Fruit fly (Drosophila melanogaster) whole organism, pupa: ENCODE results near the gene CG14452.

Experiments used
- CG10348 ChIP-seq: fragments of 200-800 bp; sonication (Bioruptor generic); IDR thresholded peaks from 2 replicates; pipeline ENCODE4 v1.3.6; 2022; ENCODE audit warnings: missing biosample characterization, missing genetic modification characterization
- CG14655 ChIP-seq: fragments of 200-800 bp; sonication (Bioruptor generic); optimal IDR thresholded peaks from 3 replicates; lab custom pipeline; 2017; ENCODE audit warnings: mild to moderate bottlenecking, missing biosample characterization, missing genetic modification reagents, missing genetic modification characterization
- CG15710 ChIP-seq: fragments of 200-800 bp; sonication (Bioruptor generic); optimal IDR thresholded peaks from 2 replicates; lab custom pipeline; 2018; ENCODE audit warnings: missing biosample characterization, mild to moderate bottlenecking, missing genetic modification characterization, moderate library complexity
- CG17806 ChIP-seq: fragments of 200-800 bp; sonication (Bioruptor generic); optimal IDR thresholded peaks from 2 replicates; lab custom pipeline; 2018; ENCODE audit warnings: missing biosample characterization, mild to moderate bottlenecking, missing genetic modification characterization, moderate library complexity
- CG34367 ChIP-seq: fragments of 200-800 bp; sonication (Bioruptor generic); optimal IDR thresholded peaks from 2 replicates; lab custom pipeline; 2018; ENCODE audit warnings: missing biosample characterization, mild to moderate bottlenecking, missing genetic modification characterization
- CG4496 ChIP-seq: fragments of 200-800 bp; sonication (Bioruptor generic); IDR thresholded peaks from 3 replicates; pipeline ENCODE4 v1.3.6; 2022; ENCODE audit warnings: missing biosample characterization, missing genetic modification characterization
- EcR ChIP-seq: fragments of 200-800 bp; sonication (Bioruptor generic); optimal IDR thresholded peaks from 3 replicates; lab custom pipeline; 2019; ENCODE audit warnings: missing biosample characterization, missing genetic modification characterization, mild to moderate bottlenecking, moderate library complexity, missing genetic modification reagents
- Pif1A ChIP-seq: fragments of 200-800 bp; sonication (Bioruptor generic); optimal IDR thresholded peaks from 3 replicates; lab custom pipeline; 2016; ENCODE audit warnings: missing biosample characterization, missing genetic modification characterization
- Pif1B ChIP-seq: fragments of 200-800 bp; sonication (Bioruptor generic); optimal IDR thresholded peaks from 3 replicates; lab custom pipeline; 2016; ENCODE audit warnings: missing biosample characterization, missing genetic modification characterization
- Snoo ChIP-seq: fragments of 200-800 bp; sonication (Bioruptor generic); optimal IDR thresholded peaks from 3 replicates; lab custom pipeline; 2017; ENCODE audit warnings: missing biosample characterization, mild to moderate bottlenecking, missing genetic modification characterization, inconsistent platforms
- rn ChIP-seq: fragments of 200-800 bp; sonication (Bioruptor generic); IDR thresholded peaks from 2 replicates; pipeline ENCODE4 v1.3.6; 2022; ENCODE audit warnings: missing biosample characterization, missing genetic modification characterization

- TF ChIP-seq CG34367 (tag; lab: Kevin White, UChicago) (no peak), Snoo (tag; lab: Kevin White, UChicago) (no peak), CG17806 (no peak), EcR (GFP tag; lab: Kevin White, UChicago) (no peak), rn (GFP tag; lab: Robert Waterston, UW) (no peak), CG10348 (no peak), Pif1B (no peak), CG14655 (no peak), CG15710 (tag; lab: Kevin White, UChicago) (no peak), CG4496 (GFP tag; lab: Robert Waterston, UW) (no peak), Pif1A (GFP tag; lab: Kevin White, UChicago) (no peak)
Observed at dm6 chr3L:22647627-22648026, 48.1 kb upstream of the CG14452 start, which contains the start of gene CG33769.
